ENCODE assay signal across 5 fruit fly cellular contexts in genomic region chr3R:29287320-29287957, dm6.
A peak's percentile ranks its signal among the peaks of the same experiment; 100 is the strongest.
TF ChIP-seq lines count a peak whose summit lies in the region.

No protein-coding gene starts in this region.

- no peak for TF ChIP-seq CTCF in whole organism, embryonic (GFP tag; optimal IDR thresholded peaks at IDR 0.05; lab: Kevin White, UChicago)

TF ChIP-seq in whole organism, adult, 20 proteins besides CTCF, POLR2A, EP300 and RAD21:
- TF ChIP-seq CG14711 (tag; optimal IDR thresholded peaks at IDR 0.05; lab: Kevin White, UChicago) (no peak), tj (GFP tag; optimal IDR thresholded peaks at IDR 0.05; lab: Kevin White, UChicago) (peak; percentile 77)

TF ChIP-seq in whole organism, embryonic, 481 proteins besides CTCF, POLR2A, EP300 and RAD21 (continues in another document):
- TF ChIP-seq zf30C (GFP tag; optimal IDR thresholded peaks at IDR 0.05; lab: Kevin White, UChicago) (peak; percentile 3), CG33557 (GFP tag; optimal IDR thresholded peaks at IDR 0.05; lab: Kevin White, UChicago) (no peak), z (GFP tag; IDR thresholded peaks at IDR 0.05; lab: Robert Waterston, UW) (peak; percentile 67; the same call in 2 of the 3 replicates), NC2α (GFP tag; optimal IDR thresholded peaks at IDR 0.05; lab: Kevin White, UChicago) (no peak), Xbp1 (GFP tag; optimal IDR thresholded peaks at IDR 0.05; lab: Kevin White, UChicago) (no peak), CG4707 (GFP tag; optimal IDR thresholded peaks at IDR 0.05; lab: Kevin White, UChicago) (no peak), CG17802 (tag; optimal IDR thresholded peaks at IDR 0.05; lab: Kevin White, UChicago) (no peak), slou (GFP tag; optimal IDR thresholded peaks at IDR 0.05; lab: Kevin White, UChicago) (no peak), CG11247 (GFP tag; IDR thresholded peaks at IDR 0.05; lab: Robert Waterston, UW) (no peak), ato (GFP tag; IDR thresholded peaks at IDR 0.05; lab: Robert Waterston, UW; ENCODE audit: partially characterized antibody) (0 out of 2 replicates have a peak, but pooled peaks have one; percentile 37), Adf1 (GFP tag; IDR thresholded peaks at IDR 0.05; lab: Robert Waterston, UW) (no peak), CG8281 (tag; optimal IDR thresholded peaks at IDR 0.05; lab: Kevin White, UChicago) (peak; percentile 26), tgo (GFP tag; IDR thresholded peaks at IDR 0.05; lab: Robert Waterston, UW) (no peak), CG12769 (tag; optimal IDR thresholded peaks at IDR 0.05; lab: Kevin White, UChicago) (no peak), CG11560 (tag; IDR thresholded peaks at IDR 0.05; lab: Robert Waterston, UW) (no peak), eyg (GFP tag; optimal IDR thresholded peaks at IDR 0.05; lab: Kevin White, UChicago) (no peak), YL-1 (GFP tag; optimal IDR thresholded peaks at IDR 0.05; lab: Kevin White, UChicago) (no peak), Fer2 (tag; optimal IDR thresholded peaks at IDR 0.05; lab: Kevin White, UChicago) (no peak), kni (GFP tag; optimal IDR thresholded peaks at IDR 0.05; lab: Kevin White, UChicago) (peak; percentile 73), CG14965 (GFP tag; optimal IDR thresholded peaks at IDR 0.05; lab: Kevin White, UChicago; ENCODE audit: borderline replicate concordance) (no peak), klu (GFP tag; IDR thresholded peaks at IDR 0.05; lab: Robert Waterston, UW) (no peak), NK7.1 (GFP tag; optimal IDR thresholded peaks at IDR 0.05; lab: Kevin White, UChicago) (no peak)

TF ChIP-seq in whole organism, prepupa, 60 proteins besides CTCF, POLR2A, EP300 and RAD21:
- TF ChIP-seq Eip78C (GFP tag; lab: Kevin White, UChicago), result peak; percentile 7
- TF ChIP-seq svp (GFP tag; lab: Kevin White, UChicago), result peak; percentile 7
- TF ChIP-seq salr (GFP tag; optimal IDR thresholded peaks at IDR 0.05; lab: Kevin White, UChicago), result no peak
- TF ChIP-seq CG32006 (GFP tag; optimal IDR thresholded peaks at IDR 0.05; lab: Kevin White, UChicago), result peak; percentile 31
- TF ChIP-seq topi (GFP tag; optimal IDR thresholded peaks at IDR 0.05; lab: Kevin White, UChicago), result no peak
- TF ChIP-seq fkh (GFP tag; optimal IDR thresholded peaks at IDR 0.05; lab: Kevin White, UChicago), result peak; percentile 17
- no peak for TF ChIP-seq CG16779 (tag; optimal IDR thresholded peaks at IDR 0.05; lab: Kevin White, UChicago)
- TF ChIP-seq Lpt (GFP tag; optimal IDR thresholded peaks at IDR 0.05; lab: Kevin White, UChicago), result peak; percentile 8
- TF ChIP-seq ss (GFP tag; optimal IDR thresholded peaks at IDR 0.05; lab: Kevin White, UChicago), result peak; percentile 7 to 25
- TF ChIP-seq dsx (GFP tag; optimal IDR thresholded peaks at IDR 0.05; lab: Kevin White, UChicago; ENCODE audit: poor library complexity, severe bottlenecking), result peak; percentile 16
TF ChIP-seq in whole organism, prepupa: peak in this region for 7.

TF ChIP-seq in whole organism, pupa, 21 proteins besides CTCF, POLR2A, EP300 and RAD21:
- no peak for TF ChIP-seq gl (tag; optimal IDR thresholded peaks at IDR 0.05; lab: Kevin White, UChicago)
- TF ChIP-seq CG14655 (GFP tag; optimal IDR thresholded peaks at IDR 0.05; lab: Kevin White, UChicago), result peak; percentile 28
- TF ChIP-seq CG32121 (GFP tag; IDR thresholded peaks at IDR 0.05; lab: Robert Waterston, UW), result no peak
- TF ChIP-seq CG8159 (tag; optimal IDR thresholded peaks at IDR 0.05; lab: Kevin White, UChicago), result no peak
- TF ChIP-seq EcR (GFP tag; optimal IDR thresholded peaks at IDR 0.05; lab: Kevin White, UChicago), result peak; percentile 30
- TF ChIP-seq Pif1B (GFP tag; optimal IDR thresholded peaks at IDR 0.05; lab: Kevin White, UChicago), result no peak
- TF ChIP-seq fd96Ca (GFP tag; IDR thresholded peaks at IDR 0.05; lab: Robert Waterston, UW), result 0 out of 3 replicates have a peak, but pooled peaks have one; percentile 31
- no peak for TF ChIP-seq D1 (tag; optimal IDR thresholded peaks at IDR 0.05; lab: Kevin White, UChicago)
- no peak for TF ChIP-seq Pif1A (GFP tag; optimal IDR thresholded peaks at IDR 0.05; lab: Kevin White, UChicago)
- no peak for TF ChIP-seq rn (GFP tag; IDR thresholded peaks at IDR 0.05; lab: Robert Waterston, UW)
- no peak for TF ChIP-seq CG12605 (GFP tag; IDR thresholded peaks at IDR 0.05; lab: Robert Waterston, UW)
- TF ChIP-seq CG17806 (tag; optimal IDR thresholded peaks at IDR 0.05; lab: Kevin White, UChicago), result no peak
- no peak for TF ChIP-seq CG34367 (tag; optimal IDR thresholded peaks at IDR 0.05; lab: Kevin White, UChicago)
- peak; percentile 57; the same call in 1 of the 3 replicates for TF ChIP-seq CG4496 (GFP tag; IDR thresholded peaks at IDR 0.05; lab: Robert Waterston, UW)
- TF ChIP-seq Snoo (tag; optimal IDR thresholded peaks at IDR 0.05; lab: Kevin White, UChicago), result no peak
- no peak for TF ChIP-seq CG8301 (tag; optimal IDR thresholded peaks at IDR 0.05; lab: Kevin White, UChicago)
- TF ChIP-seq CG10348 (GFP tag; IDR thresholded peaks at IDR 0.05; lab: Robert Waterston, UW), result no peak
- TF ChIP-seq CG13204 (GFP tag; optimal IDR thresholded peaks at IDR 0.05; lab: Kevin White, UChicago), result peak; percentile 54

TF ChIP-seq in whole organism, wandering third instar larva, 38 proteins besides CTCF, POLR2A, EP300 and RAD21:
- TF ChIP-seq psq (GFP tag; optimal IDR thresholded peaks at IDR 0.05; lab: Kevin White, UChicago) (peak; percentile 83), Rel (GFP tag; optimal IDR thresholded peaks at IDR 0.05; lab: Kevin White, UChicago) (no peak), Rel (tag; optimal IDR thresholded peaks at IDR 0.05; lab: Kevin White, UChicago) (peak; percentile 5), N (GFP tag; optimal IDR thresholded peaks at IDR 0.05; lab: Kevin White, UChicago) (no peak)
